Worm (Caenorhabditis elegans): ENCODE measurements around the gene F47B10.8.

DNA sequence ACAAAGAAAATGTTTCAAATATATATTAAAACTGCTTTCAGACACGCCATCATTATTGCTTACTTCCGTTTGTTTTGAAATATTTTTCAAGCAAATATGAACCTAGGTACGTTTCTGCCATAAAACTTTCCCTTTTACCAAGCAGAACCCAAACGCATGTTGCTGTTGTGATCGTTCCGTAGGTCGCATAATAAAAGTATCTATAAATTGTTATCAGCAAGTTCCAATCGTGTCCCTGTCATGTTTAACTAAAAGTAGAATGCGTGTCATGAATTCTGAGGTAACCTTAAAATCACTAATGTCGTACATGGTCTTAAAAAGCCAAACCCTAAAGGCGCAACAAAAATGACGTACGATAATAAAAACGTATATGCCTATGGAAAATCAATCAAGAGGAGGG lies 41.3 kb upstream of the F47B10.8 start:
- TF ChIP-seq ztf-11 (tag; optimal IDR thresholded peaks at IDR 0.05) (no peak), sea-2 (GFP tag; optimal IDR thresholded peaks at IDR 0.05) (no peak), nhr-12 (tag; optimal IDR thresholded peaks at IDR 0.05) (no peak)

All from whole organism, L3 larva.